Fruit fly (Drosophila melanogaster): Measurements from ENCODE around the gene dgt4.

Gene dgt4

dm6 chrX:4100824-4101368 is 12.6 kb upstream of the dgt4 start, which contains the start of the genes Cmtr1 and CG15375 (continued):
- TF ChIP-seq CG10209 (GFP tag; optimal IDR thresholded peaks at IDR 0.05) (no peak), Hr78 (GFP tag; optimal IDR thresholded peaks at IDR 0.05) (no peak), crp (GFP tag; optimal IDR thresholded peaks at IDR 0.05) (peak in 1 of 2 experiments; percentile 64), knrl (GFP tag; IDR thresholded peaks at IDR 0.05; ENCODE audit: partially characterized antibody) (peak; percentile 65; the same call in 2 of the 3 replicates), hb (GFP tag; IDR thresholded peaks at IDR 0.05; ENCODE audit: partially characterized antibody) (peak; percentile 72; the same call in 2 of the 3 replicates), fd96Cb (tag; optimal IDR thresholded peaks at IDR 0.05) (no peak), CG6683 (GFP tag; optimal IDR thresholded peaks at IDR 0.05) (no peak), C15 (GFP tag; IDR thresholded peaks at IDR 0.05) (no peak), mld (GFP tag; IDR thresholded peaks at IDR 0.05; ENCODE audit: partially characterized antibody) (peak; percentile 71; the same call in 2 of the 3 replicates), Lhr (GFP tag; optimal IDR thresholded peaks at IDR 0.05) (peak; percentile 16), Sin3A (optimal IDR thresholded peaks at IDR 0.05) (peak; percentile 2), Med (GFP tag) (peak; percentile 25), CG1603 (tag; optimal IDR thresholded peaks at IDR 0.05) (peak; percentile 57), CG17186 (GFP tag; optimal IDR thresholded peaks at IDR 0.05) (peak; percentile 32), CG14710 (tag; optimal IDR thresholded peaks at IDR 0.05) (peak; percentile 29), dm (GFP tag; optimal IDR thresholded peaks at IDR 0.05) (peak; percentile 47), esg (GFP tag; conservative IDR thresholded peaks at IDR 0.05) (no peak), CG10267 (tag; optimal IDR thresholded peaks at IDR 0.05) (peak; percentile 37), grau (tag; optimal IDR thresholded peaks at IDR 0.05) (no peak), CG8388 (GFP tag; optimal IDR thresholded peaks at IDR 0.05) (no peak), HmgZ (tag; optimal IDR thresholded peaks at IDR 0.05) (peak; percentile 7), Dp (GFP tag; optimal IDR thresholded peaks at IDR 0.05) (peak; percentile 85), CG10565 (GFP tag; optimal IDR thresholded peaks at IDR 0.05) (no peak), toy (GFP tag; IDR thresholded peaks at IDR 0.05) (no peak), Fer3 (tag; optimal IDR thresholded peaks at IDR 0.05) (no peak), tna (GFP tag; IDR thresholded peaks at IDR 0.05; ENCODE audit: partially characterized antibody) (peak; percentile 75), CG2678 (tag; optimal IDR thresholded peaks at IDR 0.05) (no peak), jing (GFP tag; optimal IDR thresholded peaks at IDR 0.05) (no peak), CG2875 (GFP tag; optimal IDR thresholded peaks at IDR 0.05) (no peak), CG4617 (GFP tag; optimal IDR thresholded peaks at IDR 0.05; ENCODE audit: borderline replicate concordance) (peak; percentile 65), pzg (GFP tag; optimal IDR thresholded peaks at IDR 0.05) (peak; percentile 80), twi (tag; optimal IDR thresholded peaks at IDR 0.05) (no peak), CG4854 (GFP tag; optimal IDR thresholded peaks at IDR 0.05) (no peak), bowl (GFP tag; IDR thresholded peaks at IDR 0.05) (no peak), CG10366 (GFP tag; IDR thresholded peaks at IDR 0.05) (no peak), bab2 (GFP tag; optimal IDR thresholded peaks at IDR 0.05) (no peak), Dek (tag; optimal IDR thresholded peaks at IDR 0.05) (no peak), MESR4 (GFP tag; optimal IDR thresholded peaks at IDR 0.05) (peak; percentile 69), sens (GFP tag) (peak; percentile 53), CG3995 (GFP tag; optimal IDR thresholded peaks at IDR 0.05) (peak; percentile 1), zen2 (GFP tag; IDR thresholded peaks at IDR 0.05; ENCODE audit: partially characterized antibody) (peak; percentile 79), CG30431 (GFP tag; optimal IDR thresholded peaks at IDR 0.05) (no peak), CG15073 (GFP tag; optimal IDR thresholded peaks at IDR 0.05) (no peak), inv (GFP tag; IDR thresholded peaks at IDR 0.05; ENCODE audit: partially characterized antibody) (peak; percentile 54; the same call in 1 of the 2 replicates), BEAF-32 (GFP tag; optimal IDR thresholded peaks at IDR 0.05) (peak; percentile 76), CG15479 (GFP tag; optimal IDR thresholded peaks at IDR 0.05) (no peak), E2f1 (GFP tag; IDR thresholded peaks at IDR 0.05) (no peak)

Data from whole organism, embryonic.